Fruit fly (Drosophila melanogaster) whole organism, embryonic: ENCODE measurements around the gene endos.

ENCODE experiments used
- BtbVII ChIP-seq: fragments of 200-800 bp; sonication (Bioruptor generic); optimal IDR thresholded peaks from 3 replicates; lab custom pipeline; 2017; ENCODE audit warnings: missing biosample characterization, mild to moderate bottlenecking, missing genetic modification characterization
- CG10431 ChIP-seq: fragments of 200-800 bp; sonication (Bioruptor generic); optimal IDR thresholded peaks from 3 replicates; lab custom pipeline; 2018; ENCODE audit warnings: missing biosample characterization, mild to moderate bottlenecking, missing genetic modification characterization
- CG12391 ChIP-seq: fragments of 200-800 bp; sonication (Bioruptor generic); optimal IDR thresholded peaks from 3 replicates; lab custom pipeline; 2018; ENCODE audit warnings: missing biosample characterization, mild to moderate bottlenecking, missing genetic modification characterization, moderate library complexity
- CG12744 ChIP-seq: fragments of 200-800 bp; sonication (Bioruptor generic); optimal IDR thresholded peaks from 2 replicates; lab custom pipeline; 2016; ENCODE audit warnings: missing biosample characterization, missing genetic modification characterization
- CG12942 ChIP-seq: fragments of 200-800 bp; sonication (Bioruptor generic); optimal IDR thresholded peaks from 3 replicates; lab custom pipeline; 2016; ENCODE audit warnings: missing biosample characterization, missing genetic modification characterization
- CG15601 ChIP-seq: fragments of 200-800 bp; sonication (Bioruptor generic); optimal IDR thresholded peaks from 3 replicates; lab custom pipeline; 2019; ENCODE audit warnings: missing biosample characterization, mild to moderate bottlenecking, missing genetic modification characterization, moderate library complexity
- CG17359 ChIP-seq: fragments of 200-800 bp; sonication (Bioruptor generic); optimal IDR thresholded peaks from 3 replicates; lab custom pipeline; 2018; ENCODE audit warnings: missing biosample characterization, mild to moderate bottlenecking, missing genetic modification characterization, moderate library complexity
- CG31365 ChIP-seq: fragments of 200-800 bp; sonication (Bioruptor generic); optimal IDR thresholded peaks from 2 replicates; lab custom pipeline; 2018; ENCODE audit warnings: missing biosample characterization, mild to moderate bottlenecking, missing genetic modification characterization
- CG3281 ChIP-seq: fragments of 200-800 bp; sonication (Bioruptor generic); optimal IDR thresholded peaks from 3 replicates; lab custom pipeline; 2017; ENCODE audit warnings: missing biosample characterization, mild to moderate bottlenecking, missing genetic modification characterization
- CG34224 ChIP-seq: fragments of 200-800 bp; sonication (Bioruptor generic); IDR thresholded peaks from 3 replicates; pipeline ENCODE4 v1.3.6; 2022; ENCODE audit warnings: missing biosample characterization, missing genetic modification characterization; ENCODE audit not compliant: partially characterized antibody
- CG4328 ChIP-seq: fragments of 200-800 bp; sonication (Bioruptor generic); optimal IDR thresholded peaks from 3 replicates; lab custom pipeline; 2017; ENCODE audit warnings: missing biosample characterization, missing genetic modification reagents, missing genetic modification characterization
- CG4617 ChIP-seq: fragments of 200-800 bp; sonication (Bioruptor generic); optimal IDR thresholded peaks from 3 replicates; lab custom pipeline; 2016; ENCODE audit warnings: missing biosample characterization, missing genetic modification characterization, borderline replicate concordance
- CG4854 ChIP-seq: fragments of 200-800 bp; sonication (Bioruptor generic); optimal IDR thresholded peaks from 2 replicates; lab custom pipeline; 2016; ENCODE audit warnings: missing biosample characterization, missing genetic modification characterization, inconsistent platforms
- CG5180 ChIP-seq: fragments of 200-800 bp; sonication (Bioruptor generic); optimal IDR thresholded peaks from 3 replicates; lab custom pipeline; 2017; ENCODE audit warnings: missing biosample characterization, missing genetic modification characterization, mild to moderate bottlenecking, moderate library complexity, missing genetic modification reagents
- CG6175 ChIP-seq: fragments of 200-800 bp; sonication (Bioruptor generic); IDR thresholded peaks from 3 replicates; pipeline ENCODE4 v1.3.6; 2022; ENCODE audit warnings: missing biosample characterization, missing genetic modification characterization
- CG7271 ChIP-seq: fragments of 200-800 bp; sonication (Bioruptor generic); optimal IDR thresholded peaks from 2 replicates; lab custom pipeline; 2018; ENCODE audit warnings: missing biosample characterization, mild to moderate bottlenecking, missing genetic modification characterization, moderate library complexity
- CG8388 ChIP-seq: fragments of 200-800 bp; sonication (Bioruptor generic); optimal IDR thresholded peaks from 2 replicates; lab custom pipeline; 2019; ENCODE audit warnings: missing biosample characterization, mild to moderate bottlenecking, missing genetic modification characterization, moderate library complexity
- CG9876 ChIP-seq: fragments of 200-800 bp; sonication (Bioruptor generic); optimal IDR thresholded peaks from 2 replicates; lab custom pipeline; 2016; ENCODE audit warnings: missing biosample characterization, missing genetic modification characterization
- CG9932 ChIP-seq: fragments of 200-800 bp; sonication (Bioruptor generic); IDR thresholded peaks from 2 replicates; pipeline ENCODE4 v1.3.6; 2022; ENCODE audit warnings: missing biosample characterization, missing genetic modification characterization
- CoRest ChIP-seq: fragments of 200-800 bp; sonication (Bioruptor generic); optimal IDR thresholded peaks from 3 replicates; lab custom pipeline; 2018; ENCODE audit warnings: missing biosample characterization, mild to moderate bottlenecking, missing genetic modification characterization, moderate library complexity
- Dip3 ChIP-seq: fragments of 200-800 bp; sonication (Bioruptor generic); optimal IDR thresholded peaks from 3 replicates; lab custom pipeline; 2016; ENCODE audit warnings: missing biosample characterization, missing genetic modification characterization
- Eip74EF ChIP-seq, 2 experiments: fragments of 200-800 bp in 1 of 2; fragments of >200 bp in 1 of 2; sonication (Bioruptor generic) in 1 of 2; optimal IDR thresholded peaks; 2 replicates each; lab custom pipeline; 2017 to 2019; ENCODE audit warnings: missing biosample characterization in 2 of 2, missing genetic modification characterization in 2 of 2, mild to moderate bottlenecking in 1 of 2, moderate library complexity in 1 of 2
- H15 ChIP-seq: fragments of 200-800 bp; sonication (Bioruptor generic); IDR thresholded peaks from 3 replicates; pipeline ENCODE4 v1.3.6; 2022; ENCODE audit warnings: missing biosample characterization, missing genetic modification characterization
- Kr ChIP-seq: fragments of 200-800 bp; sonication (Bioruptor generic); optimal IDR thresholded peaks from 2 replicates; lab custom pipeline; 2017; ENCODE audit warnings: missing biosample characterization, mild to moderate bottlenecking, missing genetic modification characterization
- MTF-1 ChIP-seq: fragments of 200-800 bp; sonication (Bioruptor generic); optimal IDR thresholded peaks from 2 replicates; lab custom pipeline; 2018; ENCODE audit warnings: missing biosample characterization, mild to moderate bottlenecking, missing genetic modification characterization, borderline replicate concordance
- Neu2 ChIP-seq: fragments of 200-800 bp; sonication (Bioruptor generic); optimal IDR thresholded peaks from 3 replicates; lab custom pipeline; 2016; ENCODE audit warnings: missing biosample characterization, missing genetic modification characterization, borderline replicate concordance
- Oli ChIP-seq: fragments of 200-800 bp; sonication (Bioruptor generic); optimal IDR thresholded peaks from 2 replicates; lab custom pipeline; 2018; ENCODE audit warnings: missing biosample characterization, mild to moderate bottlenecking, missing genetic modification characterization, moderate library complexity
- Pdp1 ChIP-seq, 2 experiments: fragments of 200-800 bp; sonication (Bioruptor generic); optimal IDR thresholded peaks; 3 replicates each; lab custom pipeline; 2016; ENCODE audit warnings: missing biosample characterization in 2 of 2, missing genetic modification characterization in 2 of 2, mild to moderate bottlenecking in 1 of 2, moderate library complexity in 1 of 2
- Tbp ChIP-seq: fragments of >200 bp; optimal IDR thresholded peaks from 2 replicates; lab custom pipeline; 2018; ENCODE audit warnings: missing biosample characterization, missing genetic modification characterization
- Vsx1 ChIP-seq: fragments of 200-800 bp; sonication (Bioruptor generic); optimal IDR thresholded peaks from 2 replicates; lab custom pipeline; 2017; ENCODE audit warnings: missing biosample characterization, mild to moderate bottlenecking, missing genetic modification characterization, missing genetic modification reagents
- Xrp1 ChIP-seq: fragments of 200-800 bp; sonication (Bioruptor generic); IDR thresholded peaks from 2 replicates; pipeline ENCODE4 v1.3.6; 2022; ENCODE audit warnings: missing biosample characterization, missing genetic modification characterization
- ap ChIP-seq: fragments of 200-800 bp; sonication (Bioruptor generic); IDR thresholded peaks from 2 replicates; pipeline ENCODE4 v1.3.6; 2022; ENCODE audit warnings: missing biosample characterization, missing genetic modification characterization
- br ChIP-seq: fragments of >200 bp; optimal IDR thresholded peaks from 2 replicates; lab custom pipeline; 2017
- cas ChIP-seq: fragments of 200-800 bp; sonication (Bioruptor generic); IDR thresholded peaks from 2 replicates; pipeline ENCODE4 v1.3.6; 2022; ENCODE audit warnings: missing biosample characterization, missing genetic modification characterization
- caup ChIP-seq: fragments of 200-800 bp; sonication (Bioruptor generic); optimal IDR thresholded peaks from 3 replicates; lab custom pipeline; 2017; ENCODE audit warnings: missing biosample characterization, mild to moderate bottlenecking, missing genetic modification characterization, moderate library complexity; ENCODE audit not compliant: severe bottlenecking
- disco-r ChIP-seq: fragments of 200-800 bp; sonication (Bioruptor generic); optimal IDR thresholded peaks from 2 replicates; lab custom pipeline; 2016; ENCODE audit warnings: missing biosample characterization, missing genetic modification characterization
- eve ChIP-seq, 2 experiments: fragments of >200 bp; optimal IDR thresholded peaks; 2 replicates each; lab custom pipeline; 2017; ENCODE audit warnings: missing biosample characterization in 2 of 2, missing genetic modification characterization in 2 of 2
- gt ChIP-seq: fragments of 200-800 bp; sonication (Bioruptor generic); IDR thresholded peaks from 2 replicates; pipeline ENCODE4 v1.3.6; 2022; ENCODE audit warnings: missing biosample characterization, missing genetic modification characterization
- ham ChIP-seq: fragments of 200-800 bp; sonication (Bioruptor generic); IDR thresholded peaks from 2 replicates; pipeline ENCODE4 v1.3.6; 2022; ENCODE audit warnings: missing biosample characterization, missing genetic modification characterization
- pnt ChIP-seq: fragments of 200-800 bp; sonication (Bioruptor generic); optimal IDR thresholded peaks from 3 replicates; lab custom pipeline; 2016; ENCODE audit warnings: missing biosample characterization, missing genetic modification characterization
- psq ChIP-seq: fragments of 200-800 bp; sonication (Bioruptor generic); optimal IDR thresholded peaks from 2 replicates; lab custom pipeline; 2017; ENCODE audit warnings: missing biosample characterization, missing genetic modification characterization
- row ChIP-seq: fragments of 200-800 bp; sonication (Bioruptor generic); IDR thresholded peaks from 3 replicates; pipeline ENCODE4 v1.3.6; 2022; ENCODE audit warnings: missing biosample characterization, missing genetic modification characterization
- salm ChIP-seq: fragments of 200-800 bp; sonication (Bioruptor generic); optimal IDR thresholded peaks from 2 replicates; lab custom pipeline; 2018; ENCODE audit warnings: missing biosample characterization, mild to moderate bottlenecking, missing genetic modification characterization
- sens ChIP-seq: fragments of 200-800 bp; sonication (Bioruptor generic); peaks from one replicate; lab custom pipeline; 2016; ENCODE audit warnings: missing biosample characterization, missing genetic modification characterization
- seq ChIP-seq: fragments of 200-800 bp; sonication (Bioruptor generic); IDR thresholded peaks from 2 replicates; pipeline ENCODE4 v1.3.6; 2022; ENCODE audit warnings: missing biosample characterization, missing genetic modification characterization
- sim ChIP-seq: fragments of 200-800 bp; sonication (Bioruptor generic); IDR thresholded peaks from 2 replicates; pipeline ENCODE4 v1.3.6; 2022; ENCODE audit warnings: missing biosample characterization, missing genetic modification characterization
- twi ChIP-seq: fragments of 200-800 bp; optimal IDR thresholded peaks from 2 replicates; lab custom pipeline; 2019; ENCODE audit warnings: missing biosample characterization, mild to moderate bottlenecking, missing genetic modification characterization, moderate library complexity
- unpg ChIP-seq: fragments of 200-800 bp; sonication (Bioruptor generic); optimal IDR thresholded peaks from 3 replicates; lab custom pipeline; 2018; ENCODE audit warnings: missing biosample characterization, mild to moderate bottlenecking, missing genetic modification characterization, moderate library complexity
- vvl ChIP-seq: fragments of 200-800 bp; sonication (Bioruptor generic); IDR thresholded peaks from 2 replicates; pipeline ENCODE4 v1.3.6; 2022; ENCODE audit warnings: missing biosample characterization, missing genetic modification characterization

Gene endos

dm6 chr3L:13993742-13994719 is 37.5 kb downstream of the endos start, which contains the start of gene CtsK1 (continued):
- TF ChIP-seq ham (GFP tag; lab: Robert Waterston, UW) (no peak), sens (GFP tag; lab: Kevin White, UChicago) (peak; percentile 73), CG31365 (no peak), psq (GFP tag; lab: Kevin White, UChicago) (no peak), Oli (tag; lab: Kevin White, UChicago) (peak; percentile 12), gt (GFP tag; lab: Robert Waterston, UW) (no peak), Neu2 (GFP tag; lab: Kevin White, UChicago) (no peak), disco-r (GFP tag; lab: Kevin White, UChicago) (no peak), seq (GFP tag; lab: Robert Waterston, UW) (no peak), unpg (GFP tag; lab: Kevin White, UChicago) (peak; percentile 22), Pdp1 (GFP tag; optimal IDR thresholded peaks at IDR 0.05; lab: Kevin White, UChicago) (peak in 1 of 2 experiments; percentile 3), CG6175 (GFP tag; lab: Robert Waterston, UW) (no peak), ap (GFP tag; lab: Robert Waterston, UW) (no peak), CG9932 (GFP tag; lab: Robert Waterston, UW) (no peak), Tbp (GFP tag; lab: Kevin White, UChicago) (no peak), eve (GFP tag; optimal IDR thresholded peaks at IDR 0.05; lab: Kevin White, UChicago) (no peak), twi (tag; lab: Kevin White, UChicago) (no peak), CG4617 (no peak), salm (tag; lab: Kevin White, UChicago) (no peak), Kr (GFP tag; lab: Kevin White, UChicago) (no peak), sim (no peak), CG17359 (peak; percentile 66), H15 (GFP tag; lab: Robert Waterston, UW) (0 out of 3 replicates have a peak, but pooled peaks have one; percentile 18), cas (GFP tag; lab: Robert Waterston, UW) (no peak), CG3281 (GFP tag; lab: Kevin White, UChicago) (no peak), CG12391 (tag; lab: Kevin White, UChicago) (peak; percentile 46), caup (GFP tag; lab: Kevin White, UChicago) (no peak), pnt (GFP tag; lab: Kevin White, UChicago) (no peak), CG9876 (GFP tag; lab: Kevin White, UChicago) (no peak), MTF-1 (GFP tag; lab: Kevin White, UChicago) (no peak), CG15601 (tag; lab: Kevin White, UChicago) (peak; percentile 23), CG5180 (GFP tag; lab: Kevin White, UChicago) (no peak), Xrp1 (GFP tag; lab: Robert Waterston, UW) (peak; percentile 70), CG10431 (no peak), CG12744 (GFP tag; lab: Kevin White, UChicago) (no peak), CG4328 (GFP tag; lab: Kevin White, UChicago) (no peak), CG4854 (GFP tag; lab: Kevin White, UChicago) (no peak), Dip3 (GFP tag; lab: Kevin White, UChicago) (no peak), CG34224 (peak; percentile 67; the same call in 2 of the 3 replicates), BtbVII (GFP tag; lab: Kevin White, UChicago) (no peak), row (peak; percentile 75), Vsx1 (no peak), CoRest (peak; percentile 9), CG12942 (GFP tag; lab: Kevin White, UChicago) (no peak), Eip74EF (GFP tag; optimal IDR thresholded peaks at IDR 0.05; lab: Kevin White, UChicago) (no peak), CG7271 (tag; lab: Kevin White, UChicago) (no peak), CG8388 (no peak), br (no peak), vvl (GFP tag; lab: Robert Waterston, UW) (peak; percentile 62)
